Worm (Caenorhabditis elegans) whole organism, L4 larva: ENCODE data around the gene sprp-4.

Experiments used
- D1046.2 ChIP-seq: fragments of 200-800 bp; sonication (Bioruptor generic); IDR thresholded peaks from 2 replicates; pipeline ENCODE4 v1.3.6; 2022; ENCODE audit warnings: missing genetic modification characterization, missing compliant biosample characterization
- F26F4.8 ChIP-seq: fragments of 200-800 bp; sonication (Bioruptor generic); conservative IDR thresholded peaks from 2 replicates; pipeline ENCODE4 v1.3.6; 2022; ENCODE audit warnings: missing genetic modification characterization, missing compliant biosample characterization
- T26A8.4 ChIP-seq: fragments of 200-800 bp; sonication (Bioruptor generic); IDR thresholded peaks from 2 replicates; pipeline ENCODE4 v1.3.6; 2022; ENCODE audit warnings: missing genetic modification characterization, missing compliant biosample characterization
- Y48G9A.11 ChIP-seq: fragments of 200-800 bp; sonication (Bioruptor generic); IDR thresholded peaks from 2 replicates; pipeline ENCODE4 v1.3.6; 2022; ENCODE audit warnings: missing genetic modification reagents, missing genetic modification characterization, missing compliant biosample characterization
- Y5F2A.4 ChIP-seq: fragments of 200-800 bp; sonication (Bioruptor generic); optimal IDR thresholded peaks from 2 replicates; lab custom pipeline; 2018; ENCODE audit warnings: mild to moderate bottlenecking, missing genetic modification characterization, missing compliant biosample characterization
- Y75B8A.6 ChIP-seq: fragments of 200-800 bp; sonication (Bioruptor generic); IDR thresholded peaks from 2 replicates; pipeline ENCODE4 v1.3.6; 2022; ENCODE audit warnings: missing genetic modification reagents, missing genetic modification characterization, missing compliant biosample characterization
- ZK337.2 ChIP-seq: fragments of 200-800 bp; sonication (Bioruptor generic); IDR thresholded peaks from 2 replicates; pipeline ENCODE4 v1.3.6; 2022; ENCODE audit warnings: missing genetic modification reagents, missing genetic modification characterization, missing compliant biosample characterization
- arid-1 ChIP-seq: fragments of 200-800 bp; sonication (Bioruptor generic); conservative IDR thresholded peaks from 2 replicates; pipeline ENCODE4 v1.3.6; 2022; ENCODE audit warnings: missing genetic modification reagents, missing genetic modification characterization, missing compliant biosample characterization
- attf-4 ChIP-seq: sonication (generic microtip); optimal IDR thresholded peaks from 3 replicates; lab custom pipeline; 2017; ENCODE audit warnings: missing biosample characterization, missing genetic modification characterization
- ceh-20 ChIP-seq: fragments of 200-800 bp; sonication (Bioruptor generic); IDR thresholded peaks from 2 replicates; pipeline ENCODE4 v1.3.6; 2022; ENCODE audit warnings: missing genetic modification reagents, missing genetic modification characterization, missing compliant biosample characterization
- ceh-62 ChIP-seq: sonication (generic microtip); optimal IDR thresholded peaks from 2 replicates; lab custom pipeline; 2017; ENCODE audit warnings: missing biosample characterization, missing genetic modification characterization
- cey-2 ChIP-seq: sonication (generic microtip); optimal IDR thresholded peaks from 3 replicates; lab custom pipeline; 2017; ENCODE audit warnings: missing genetic modification characterization, mild to moderate bottlenecking, missing compliant biosample characterization, antibody characterized with exemption, borderline replicate concordance; ENCODE audit not compliant: insufficient read depth
- ctbp-1 ChIP-seq: fragments of 200-800 bp; sonication (Bioruptor generic); IDR thresholded peaks from 2 replicates; pipeline ENCODE4 v1.3.6; 2022; ENCODE audit warnings: missing genetic modification reagents, missing genetic modification characterization, missing compliant biosample characterization
- dmd-8 ChIP-seq: fragments of 200-800 bp; sonication (Bioruptor generic); IDR thresholded peaks from 2 replicates; pipeline ENCODE4 v1.3.6; 2022; ENCODE audit warnings: missing genetic modification characterization, missing compliant biosample characterization
- dmd-9 ChIP-seq: fragments of 200-800 bp; sonication (Bioruptor generic); IDR thresholded peaks from 2 replicates; pipeline ENCODE4 v1.3.6; 2022; ENCODE audit warnings: missing genetic modification reagents, missing genetic modification characterization, missing compliant biosample characterization
- egl-43 ChIP-seq: fragments of 200-800 bp; sonication (Bioruptor generic); IDR thresholded peaks from 2 replicates; pipeline ENCODE4 v1.3.6; 2022; ENCODE audit warnings: missing genetic modification reagents, missing genetic modification characterization, missing compliant biosample characterization
- fkh-10 ChIP-seq: fragments of 150-350 bp; optimal IDR thresholded peaks from 2 replicates; lab custom pipeline; 2014; ENCODE audit warnings: missing biosample characterization, missing genetic modification reagents, missing genetic modification characterization
- fos-1 ChIP-seq: fragments of 150-350 bp; optimal IDR thresholded peaks from 2 replicates; lab custom pipeline; 2014; ENCODE audit warnings: missing biosample characterization, missing genetic modification characterization
- hmg-1.1 ChIP-seq: fragments of 200-800 bp; sonication (Bioruptor generic); IDR thresholded peaks from 2 replicates; pipeline ENCODE4 v1.3.6; 2022; ENCODE audit warnings: missing genetic modification reagents, missing genetic modification characterization, missing compliant biosample characterization
- jun-1 ChIP-seq: fragments of 150-350 bp; optimal IDR thresholded peaks from 2 replicates; lab custom pipeline; 2014; ENCODE audit warnings: missing biosample characterization, missing genetic modification reagents, missing genetic modification characterization
- lim-7 ChIP-seq: fragments of 200-800 bp; sonication (Bioruptor generic); IDR thresholded peaks from 2 replicates; pipeline ENCODE4 v1.3.6; 2022; ENCODE audit warnings: missing genetic modification characterization, missing compliant biosample characterization
- lin-1 ChIP-seq: fragments of 200-800 bp; sonication (Bioruptor generic); IDR thresholded peaks from 2 replicates; pipeline ENCODE4 v1.3.6; 2022; ENCODE audit warnings: missing genetic modification reagents, missing genetic modification characterization, missing compliant biosample characterization
- lin-29 ChIP-seq: fragments of 200-800 bp; sonication (Bioruptor generic); IDR thresholded peaks from 2 replicates; pipeline ENCODE4 v1.3.6; 2022; ENCODE audit warnings: missing genetic modification reagents, missing genetic modification characterization, missing compliant biosample characterization
- lin-38 ChIP-seq: fragments of 200-800 bp; sonication (Bioruptor generic); IDR thresholded peaks from 2 replicates; pipeline ENCODE4 v1.3.6; 2022; ENCODE audit warnings: missing genetic modification reagents, missing genetic modification characterization, missing compliant biosample characterization
- madf-5 ChIP-seq, 2 experiments: fragments of 200-800 bp; sonication (Bioruptor generic); IDR thresholded peaks; 2 replicates each; pipeline ENCODE4 v1.3.6; 2022; ENCODE audit warnings: missing compliant biosample characterization in 2 of 2, missing genetic modification characterization in 2 of 2
- madf-9 ChIP-seq: fragments of 200-800 bp; sonication (Bioruptor generic); conservative IDR thresholded peaks from 2 replicates; pipeline ENCODE4 v1.3.6; 2022; ENCODE audit warnings: missing genetic modification reagents, missing genetic modification characterization, missing compliant biosample characterization
- mdl-1 ChIP-seq, 2 experiments: fragments of 150-350 bp in 1 of 2; sonication (generic microtip) in 1 of 2; optimal IDR thresholded peaks; 2 replicates each; lab custom pipeline; 2014 to 2017; ENCODE audit warnings: missing biosample characterization in 2 of 2, missing genetic modification characterization in 2 of 2
- mep-1 ChIP-seq: fragments of 150-350 bp; sonication (generic microtip); optimal IDR thresholded peaks from 3 replicates; lab custom pipeline; 2014; ENCODE audit warnings: missing biosample characterization, missing genetic modification characterization
- mes-2 ChIP-seq: sonication (generic microtip); optimal IDR thresholded peaks from 2 replicates; lab custom pipeline; 2016; ENCODE audit warnings: missing genotype, mild to moderate bottlenecking, missing genetic modification characterization, missing compliant biosample characterization; ENCODE audit not compliant: poor library complexity, severe bottlenecking
- mxl-2 ChIP-seq: fragments of 200-800 bp; sonication (Bioruptor generic); conservative IDR thresholded peaks from 2 replicates; pipeline ENCODE4 v1.3.6; 2022; ENCODE audit warnings: missing genetic modification reagents, missing genetic modification characterization, missing compliant biosample characterization
- nhr-102 ChIP-seq: sonication (generic microtip); optimal IDR thresholded peaks from 2 replicates; lab custom pipeline; 2016; ENCODE audit warnings: mild to moderate bottlenecking, missing genetic modification characterization, moderate library complexity, missing compliant biosample characterization
- nhr-11 ChIP-seq: fragments of 150-350 bp; optimal IDR thresholded peaks from 2 replicates; lab custom pipeline; 2014; ENCODE audit warnings: missing biosample characterization, missing genetic modification characterization
- pha-4 ChIP-seq, 2 experiments: fragments of 150-350 bp in 1 of 2; fragments of 200-800 bp in 1 of 2; sonication (Bioruptor generic) in 1 of 2; IDR thresholded peaks in 1 of 2; optimal IDR thresholded peaks in 1 of 2; 2 replicates each; pipeline versions ENCODE4 v1.3.6 to Lab custom; 2014 to 2022; ENCODE audit warnings: missing genetic modification characterization in 2 of 2, missing genetic modification reagents in 2 of 2, missing biosample characterization in 1 of 2, missing compliant biosample characterization in 1 of 2
- rbr-2 ChIP-seq: sonication (generic microtip); optimal IDR thresholded peaks from 2 replicates; lab custom pipeline; 2016; ENCODE audit warnings: missing genotype, missing genetic modification characterization, missing compliant biosample characterization
- snpc-1.2 ChIP-seq: fragments of 200-800 bp; sonication (Bioruptor generic); IDR thresholded peaks from 2 replicates; pipeline ENCODE4 v1.3.6; 2022; ENCODE audit warnings: missing genetic modification reagents, missing genetic modification characterization, missing compliant biosample characterization
- unc-39 ChIP-seq: sonication (generic microtip); optimal IDR thresholded peaks from 2 replicates; lab custom pipeline; 2017; ENCODE audit warnings: missing biosample characterization, missing genetic modification characterization
- vab-7 ChIP-seq: fragments of 200-800 bp; sonication (Bioruptor generic); IDR thresholded peaks from 2 replicates; pipeline ENCODE4 v1.3.6; 2022; ENCODE audit warnings: missing genetic modification reagents, missing genetic modification characterization, missing compliant biosample characterization

Gene sprp-4

ce11 chrX:8819815-8820415 is 33.5 kb downstream of the sprp-4 start (continued):
- TF ChIP-seq fos-1, result no peak
- TF ChIP-seq nhr-11 (tag; lab: Kevin White, UChicago), result no peak
- no peak for TF ChIP-seq mep-1
- 0 out of 2 replicates have a peak, but pooled peaks have one; percentile 50 for TF ChIP-seq T26A8.4 (GFP tag; lab: Robert Waterston, UW)
- TF ChIP-seq pha-4 (GFP tag; IDR thresholded peaks at IDR 0.05; lab: Robert Waterston, UW), result peak; percentile 70; the same call in 1 of the 2 replicates
- TF ChIP-seq pha-4 (tag; optimal IDR thresholded peaks at IDR 0.05; lab: Kevin White, UChicago), result no peak
- no peak for TF ChIP-seq lin-29
- TF ChIP-seq jun-1 (tag; lab: Kevin White, UChicago), result no peak
- TF ChIP-seq F26F4.8 (GFP tag; lab: Robert Waterston, UW), result no peak; the same call in 1 of the 2 replicates
- TF ChIP-seq ceh-20, result 0 out of 2 replicates have a peak, but pooled peaks have one; percentile 8
- peak in 1 of 2 experiments; percentile 19 for TF ChIP-seq mdl-1 (tag; optimal IDR thresholded peaks at IDR 0.05; lab: Kevin White, UChicago)
- TF ChIP-seq nhr-102, result peak; percentile 28
- no peak for TF ChIP-seq unc-39
- TF ChIP-seq ceh-62 (tag; lab: Kevin White, UChicago), result no peak
- no peak for TF ChIP-seq ZK337.2 (GFP tag; lab: Robert Waterston, UW)
- no peak for TF ChIP-seq Y75B8A.6 (GFP tag; lab: Robert Waterston, UW)
- no peak for TF ChIP-seq cey-2 (tag; lab: Kevin White, UChicago)
- TF ChIP-seq fkh-10 (GFP tag; lab: Kevin White, UChicago), result no peak
- TF ChIP-seq madf-5 (GFP tag; IDR thresholded peaks at IDR 0.05; lab: Robert Waterston, UW), result 0 out of 4 replicates have a peak, but pooled peaks of 1 of the 2 experiments have one; percentile 12
- peak; percentile 0 for TF ChIP-seq rbr-2 (tag; lab: Kevin White, UChicago)
- TF ChIP-seq attf-4 (tag; lab: Kevin White, UChicago), result no peak
- no peak for TF ChIP-seq Y5F2A.4 (GFP tag; lab: Kevin White, UChicago)

ce11 chrX:8818438-8818837 is 35.0 kb downstream of the sprp-4 start:
- TF ChIP-seq lim-7 (GFP tag; lab: Robert Waterston, UW) (peak; percentile 57; the same call in 1 of the 2 replicates), snpc-1.2 (GFP tag; lab: Robert Waterston, UW) (peak; percentile 46; the same call in 1 of the 2 replicates), arid-1 (GFP tag; lab: Robert Waterston, UW) (0 out of 2 replicates have a peak, but pooled peaks have one; percentile 12), mxl-2 (GFP tag; lab: Robert Waterston, UW) (0 out of 2 replicates have a peak, but pooled peaks have one; percentile 26), vab-7 (peak; percentile 43; the same call in 1 of the 2 replicates), dmd-8 (GFP tag; lab: Robert Waterston, UW) (peak; percentile 53; the same call in 1 of the 2 replicates), D1046.2 (GFP tag; lab: Robert Waterston, UW) (peak; percentile 62; the same call in 1 of the 2 replicates), lin-1 (GFP tag; lab: Robert Waterston, UW) (0 out of 2 replicates have a peak, but pooled peaks have one; percentile 9), egl-43 (GFP tag; lab: Robert Waterston, UW) (peak; percentile 76), ctbp-1 (GFP tag; lab: Robert Waterston, UW) (peak; percentile 32; the same call in 1 of the 2 replicates), mes-2 (tag; lab: Kevin White, UChicago) (peak; percentile 12), hmg-1.1 (GFP tag; lab: Robert Waterston, UW) (peak; percentile 26; the same call in 1 of the 2 replicates), madf-5 (GFP tag; IDR thresholded peaks at IDR 0.05; lab: Robert Waterston, UW) (peak; percentile 36 to 58; a peak in 1 of 4 replicates), dmd-9 (GFP tag; lab: Robert Waterston, UW) (0 out of 2 replicates have a peak, but pooled peaks have one; percentile 27), Y48G9A.11 (GFP tag; lab: Robert Waterston, UW) (0 out of 2 replicates have a peak, but pooled peaks have one; percentile 19), madf-9 (GFP tag; lab: Robert Waterston, UW) (peak; percentile 26; the same call in 1 of the 2 replicates), lin-38 (GFP tag; lab: Robert Waterston, UW) (peak; percentile 55), F26F4.8 (GFP tag; lab: Robert Waterston, UW) (peak; percentile 69; the same call in 1 of the 2 replicates)
